Fruit fly (Drosophila melanogaster) whole organism, prepupa: ENCODE data around the gene CG1113.

Experiments used
- Eip78C ChIP-seq: fragments of 200-800 bp; sonication (Bioruptor generic); peaks from one replicate; lab custom pipeline; 2016; ENCODE audit warnings: missing biosample characterization, missing genetic modification characterization
- Ets21C ChIP-seq: fragments of 200-800 bp; sonication (Bioruptor generic); optimal IDR thresholded peaks from 3 replicates; lab custom pipeline; 2016; ENCODE audit warnings: missing biosample characterization, missing genetic modification characterization

DNA sequence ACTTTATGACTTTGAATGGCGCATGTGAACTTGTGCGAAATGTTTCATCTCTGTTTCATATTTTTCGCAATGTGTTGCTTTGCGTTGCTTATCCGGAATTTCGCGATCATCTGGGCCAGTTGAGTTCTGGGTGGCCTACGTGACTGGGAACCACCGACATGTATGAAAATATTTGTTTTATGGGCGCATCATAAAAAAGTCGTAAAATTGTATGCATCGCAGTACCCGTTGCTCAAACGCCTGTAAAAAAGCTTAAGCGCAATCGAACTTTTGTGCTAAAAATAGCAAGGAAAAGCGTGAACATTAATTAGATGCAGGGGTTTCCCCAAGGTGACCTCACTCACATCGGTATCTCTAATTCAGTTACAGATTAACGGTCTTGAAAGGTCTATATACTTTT, 13.3 kb downstream of the CG1113 start:
- TF ChIP-seq Ets21C (GFP tag; lab: Kevin White, UChicago) (no peak), Eip78C (GFP tag; lab: Kevin White, UChicago) (no peak)
